Worm (Caenorhabditis elegans) whole organism, L4/young adult: Measurements from ENCODE around the gene rom-1.

Experiments used
- W03F9.2 ChIP-seq: fragments of 150-350 bp; optimal IDR thresholded peaks from 2 replicates; lab custom pipeline; 2014; ENCODE audit warnings: missing biosample characterization, missing genetic modification characterization
- dao-5 ChIP-seq: sonication (generic microtip); optimal IDR thresholded peaks from 2 replicates; lab custom pipeline; 2016; ENCODE audit warnings: missing genotype, missing genetic modification characterization, moderate library complexity, missing compliant biosample characterization
- him-1 ChIP-seq: sonication (generic microtip); optimal IDR thresholded peaks from 2 replicates; lab custom pipeline; 2016; ENCODE audit warnings: missing genotype, missing genetic modification reagents, missing genetic modification characterization, missing compliant biosample characterization

ce11 chrIII:4895313-4895712, 11.7 kb upstream of the rom-1 start:
- TF ChIP-seq him-1 (tag; lab: Kevin White, UChicago) (no peak), W03F9.2 (no peak), dao-5 (tag; lab: Kevin White, UChicago) (no peak)
